Fruit fly (Drosophila melanogaster) whole organism, embryonic: ENCODE results near the gene schlank.

Experiments used
- Atf3 ChIP-seq: fragments of 200-800 bp; sonication (Bioruptor generic); optimal IDR thresholded peaks from 3 replicates; lab custom pipeline; 2016; ENCODE audit warnings: missing biosample characterization, missing genetic modification characterization
- CG12155 ChIP-seq: fragments of 200-800 bp; sonication (Bioruptor generic); optimal IDR thresholded peaks from 3 replicates; lab custom pipeline; 2016; ENCODE audit warnings: missing biosample characterization, missing genetic modification characterization
- CG17186 ChIP-seq: fragments of 200-800 bp; sonication (Bioruptor generic); optimal IDR thresholded peaks from 3 replicates; lab custom pipeline; 2017; ENCODE audit warnings: missing biosample characterization, missing genetic modification reagents, missing genetic modification characterization
- CG17328 ChIP-seq: fragments of 200-800 bp; sonication (Bioruptor generic); IDR thresholded peaks from 2 replicates; pipeline ENCODE4 v1.3.6; 2022; ENCODE audit warnings: missing biosample characterization, missing genetic modification characterization
- CG18764 ChIP-seq: fragments of 200-800 bp; sonication (Bioruptor generic); optimal IDR thresholded peaks from 3 replicates; lab custom pipeline; 2016; ENCODE audit warnings: missing biosample characterization, missing genetic modification characterization
- CG2202 ChIP-seq: fragments of 200-800 bp; sonication (Bioruptor generic); optimal IDR thresholded peaks from 2 replicates; lab custom pipeline; 2018; ENCODE audit warnings: missing biosample characterization, mild to moderate bottlenecking, missing genetic modification characterization
- CG30020 ChIP-seq: fragments of 200-800 bp; optimal IDR thresholded peaks from 2 replicates; lab custom pipeline; 2019; ENCODE audit warnings: missing biosample characterization, mild to moderate bottlenecking, missing genetic modification characterization, moderate library complexity
- CG30431 ChIP-seq: fragments of 200-800 bp; sonication (Bioruptor generic); optimal IDR thresholded peaks from 2 replicates; lab custom pipeline; 2017; ENCODE audit warnings: missing biosample characterization, missing genetic modification characterization
- CG3407 ChIP-seq: fragments of 200-800 bp; sonication (Bioruptor generic); optimal IDR thresholded peaks from 2 replicates; lab custom pipeline; 2018; ENCODE audit warnings: missing biosample characterization, mild to moderate bottlenecking, missing genetic modification characterization
- CG3726 ChIP-seq: fragments of 200-800 bp; sonication (Bioruptor generic); IDR thresholded peaks from 3 replicates; pipeline ENCODE4, ENCODE4 v1.3.6; 2022; ENCODE audit warnings: missing biosample characterization, missing genetic modification characterization
- CG4328 ChIP-seq: fragments of 200-800 bp; sonication (Bioruptor generic); optimal IDR thresholded peaks from 3 replicates; lab custom pipeline; 2017; ENCODE audit warnings: missing biosample characterization, missing genetic modification reagents, missing genetic modification characterization
- CG6175 ChIP-seq: fragments of 200-800 bp; sonication (Bioruptor generic); IDR thresholded peaks from 3 replicates; pipeline ENCODE4 v1.3.6; 2022; ENCODE audit warnings: missing biosample characterization, missing genetic modification characterization
- CG7357 ChIP-seq: fragments of 200-800 bp; sonication (Bioruptor generic); IDR thresholded peaks from 3 replicates; pipeline ENCODE4 v1.3.6; 2022; ENCODE audit warnings: missing biosample characterization, missing genetic modification characterization
- CG9797 ChIP-seq: fragments of 200-800 bp; sonication (Bioruptor generic); optimal IDR thresholded peaks from 3 replicates; lab custom pipeline; 2018; ENCODE audit warnings: missing biosample characterization, mild to moderate bottlenecking, missing genetic modification characterization
- CrebB ChIP-seq: fragments of 200-800 bp; sonication (Bioruptor generic); optimal IDR thresholded peaks from 3 replicates; lab custom pipeline; 2018; ENCODE audit warnings: missing biosample characterization, mild to moderate bottlenecking, missing genetic modification characterization
- D19A ChIP-seq: fragments of 200-800 bp; optimal IDR thresholded peaks from 3 replicates; lab custom pipeline; 2019; ENCODE audit warnings: missing biosample characterization, mild to moderate bottlenecking, missing genetic modification characterization, moderate library complexity
- ERR ChIP-seq: fragments of 200-800 bp; sonication (Bioruptor generic); optimal IDR thresholded peaks from 2 replicates; lab custom pipeline; 2016; ENCODE audit warnings: missing biosample characterization, missing genetic modification characterization
- Fer1 ChIP-seq: fragments of 200-800 bp; sonication (Bioruptor generic); optimal IDR thresholded peaks from 2 replicates; lab custom pipeline; 2017; ENCODE audit warnings: missing biosample characterization, mild to moderate bottlenecking, missing genetic modification characterization
- HHEX ChIP-seq: fragments of 200-800 bp; sonication (Bioruptor generic); optimal IDR thresholded peaks from 3 replicates; lab custom pipeline; 2017; ENCODE audit warnings: missing biosample characterization, mild to moderate bottlenecking, missing genetic modification characterization, missing genetic modification reagents
- HLH3B ChIP-seq: fragments of 200-800 bp; sonication (Bioruptor generic); IDR thresholded peaks from 2 replicates; pipeline ENCODE4 v1.3.6; 2022; ENCODE audit warnings: missing biosample characterization, missing genetic modification characterization
- HLHmδ ChIP-seq: fragments of 200-800 bp; sonication (Bioruptor generic); optimal IDR thresholded peaks from 2 replicates; lab custom pipeline; 2018; ENCODE audit warnings: missing biosample characterization, mild to moderate bottlenecking, missing genetic modification characterization, moderate library complexity
- HmgZ ChIP-seq: fragments of 200-800 bp; sonication (Bioruptor generic); optimal IDR thresholded peaks from 2 replicates; lab custom pipeline; 2018; ENCODE audit warnings: missing biosample characterization, mild to moderate bottlenecking, missing genetic modification characterization
- Hr3 ChIP-seq: fragments of 200-800 bp; sonication (Bioruptor generic); optimal IDR thresholded peaks from 3 replicates; lab custom pipeline; 2016; ENCODE audit warnings: missing biosample characterization, missing genetic modification characterization
- Hr39 ChIP-seq: fragments of >200 bp; optimal IDR thresholded peaks from 2 replicates; lab custom pipeline; 2017
- MESR4 ChIP-seq: fragments of 200-800 bp; sonication (Bioruptor generic); optimal IDR thresholded peaks from 2 replicates; lab custom pipeline; 2018; ENCODE audit warnings: missing biosample characterization, mild to moderate bottlenecking, missing genetic modification characterization, moderate library complexity
- NFAT ChIP-seq: fragments of 200-800 bp; sonication (Bioruptor generic); IDR thresholded peaks from 2 replicates; pipeline ENCODE4 v1.3.6; 2022; ENCODE audit warnings: missing biosample characterization, missing genetic modification characterization
- Scr ChIP-seq: fragments of 200-800 bp; sonication (Bioruptor generic); IDR thresholded peaks from 2 replicates; pipeline ENCODE4 v1.3.6; 2022; ENCODE audit warnings: missing biosample characterization, missing genetic modification characterization; ENCODE audit not compliant: partially characterized antibody
- Sox100B ChIP-seq: fragments of 200-800 bp; sonication (Bioruptor generic); optimal IDR thresholded peaks from 3 replicates; lab custom pipeline; 2018; ENCODE audit warnings: missing biosample characterization, mild to moderate bottlenecking, missing genetic modification characterization
- Spps ChIP-seq: fragments of 200-800 bp; sonication (Bioruptor generic); optimal IDR thresholded peaks from 2 replicates; lab custom pipeline; 2018; ENCODE audit warnings: missing biosample characterization, mild to moderate bottlenecking, missing genetic modification characterization
- Xrp1 ChIP-seq: fragments of 200-800 bp; sonication (Bioruptor generic); IDR thresholded peaks from 2 replicates; pipeline ENCODE4 v1.3.6; 2022; ENCODE audit warnings: missing biosample characterization, missing genetic modification characterization
- cato ChIP-seq: fragments of 200-800 bp; sonication (Bioruptor generic); optimal IDR thresholded peaks from 2 replicates; lab custom pipeline; 2016; ENCODE audit warnings: missing biosample characterization, missing genetic modification characterization, borderline replicate concordance
- ci ChIP-seq: fragments of 200-800 bp; sonication (Bioruptor generic); IDR thresholded peaks from 3 replicates; pipeline ENCODE4 v1.3.6; 2022; ENCODE audit warnings: missing biosample characterization, missing genetic modification characterization
- ems ChIP-seq: fragments of 200-800 bp; sonication (Bioruptor generic); optimal IDR thresholded peaks from 3 replicates; lab custom pipeline; 2016; ENCODE audit warnings: missing biosample characterization, missing genetic modification characterization
- gcm ChIP-seq: fragments of 200-800 bp; sonication (Bioruptor generic); optimal IDR thresholded peaks from 2 replicates; lab custom pipeline; 2019; ENCODE audit warnings: missing biosample characterization, mild to moderate bottlenecking, missing genetic modification characterization, moderate library complexity
- her ChIP-seq: fragments of 200-800 bp; sonication (Bioruptor generic); optimal IDR thresholded peaks from 2 replicates; lab custom pipeline; 2016; ENCODE audit warnings: missing biosample characterization, missing genetic modification characterization
- jigr1 ChIP-seq: fragments of 200-800 bp; sonication (Bioruptor generic); IDR thresholded peaks from 3 replicates; pipeline ENCODE4 v1.3.6; 2022; ENCODE audit warnings: missing biosample characterization, missing genetic modification characterization
- kah ChIP-seq: fragments of 200-800 bp; sonication (Bioruptor generic); optimal IDR thresholded peaks from 2 replicates; lab custom pipeline; 2018; ENCODE audit warnings: missing biosample characterization, mild to moderate bottlenecking, missing genetic modification characterization
- knrl ChIP-seq: fragments of 200-800 bp; sonication (Bioruptor generic); IDR thresholded peaks from 3 replicates; pipeline ENCODE4 v1.3.6; 2022; ENCODE audit warnings: missing biosample characterization, missing genetic modification characterization; ENCODE audit not compliant: partially characterized antibody
- lilli ChIP-seq: fragments of 200-800 bp; sonication (Bioruptor generic); optimal IDR thresholded peaks from 3 replicates; lab custom pipeline; 2016; ENCODE audit warnings: missing biosample characterization, missing genetic modification characterization
- lmd ChIP-seq: fragments of 200-800 bp; sonication (Bioruptor generic); IDR thresholded peaks from 2 replicates; pipeline ENCODE4 v1.3.6; 2022; ENCODE audit warnings: missing biosample characterization, missing genetic modification characterization
- nmo ChIP-seq: fragments of 200-800 bp; sonication (Bioruptor generic); optimal IDR thresholded peaks from 2 replicates; lab custom pipeline; 2018; ENCODE audit warnings: missing biosample characterization, mild to moderate bottlenecking, missing genetic modification characterization, moderate library complexity
- oc ChIP-seq: fragments of 200-800 bp; sonication (Bioruptor generic); optimal IDR thresholded peaks from 2 replicates; lab custom pipeline; 2018; ENCODE audit warnings: missing biosample characterization, mild to moderate bottlenecking, missing genetic modification characterization, moderate library complexity
- onecut ChIP-seq: fragments of 200-800 bp; sonication (Bioruptor generic); IDR thresholded peaks from 2 replicates; pipeline ENCODE4 v1.3.6; 2022; ENCODE audit warnings: missing biosample characterization, missing genetic modification characterization
- pita ChIP-seq: fragments of 200-800 bp; sonication (Bioruptor generic); optimal IDR thresholded peaks from 2 replicates; lab custom pipeline; 2017; ENCODE audit warnings: missing biosample characterization, mild to moderate bottlenecking, missing genetic modification characterization
- pros ChIP-seq: fragments of 200-800 bp; sonication (Bioruptor generic); optimal IDR thresholded peaks from 3 replicates; lab custom pipeline; 2019; ENCODE audit warnings: missing biosample characterization, mild to moderate bottlenecking, missing genetic modification characterization, moderate library complexity
- ranshi ChIP-seq: fragments of 200-800 bp; sonication (Bioruptor generic); IDR thresholded peaks from 2 replicates; pipeline ENCODE4 v1.3.6; 2022; ENCODE audit warnings: missing biosample characterization, missing genetic modification characterization
- rib ChIP-seq: fragments of 200-800 bp; sonication (Bioruptor generic); IDR thresholded peaks from 2 replicates; pipeline ENCODE4 v1.3.6; 2022; ENCODE audit warnings: missing biosample characterization, missing genetic modification characterization
- sisA ChIP-seq: fragments of 200-800 bp; sonication (Bioruptor generic); IDR thresholded peaks from 2 replicates; pipeline ENCODE4 v1.3.6; 2022; ENCODE audit warnings: missing biosample characterization, missing genetic modification characterization
- stc ChIP-seq: fragments of 200-800 bp; sonication (Bioruptor generic); IDR thresholded peaks from 2 replicates; pipeline ENCODE4 v1.3.6; 2022; ENCODE audit warnings: missing biosample characterization, missing genetic modification characterization
- trh ChIP-seq: fragments of 200-800 bp; sonication (Bioruptor generic); optimal IDR thresholded peaks from 2 replicates; lab custom pipeline; 2016; ENCODE audit warnings: missing biosample characterization, missing genetic modification characterization
- wek ChIP-seq: fragments of 200-800 bp; sonication (Bioruptor generic); optimal IDR thresholded peaks from 3 replicates; lab custom pipeline; 2018; ENCODE audit warnings: missing biosample characterization, mild to moderate bottlenecking, missing genetic modification characterization, moderate library complexity
- zf30C ChIP-seq: fragments of 200-800 bp; sonication (Bioruptor generic); optimal IDR thresholded peaks from 3 replicates; lab custom pipeline; 2018; ENCODE audit warnings: missing biosample characterization, mild to moderate bottlenecking, missing genetic modification characterization

schlank gene

dm6 chrX:6310408-6310807 lies 43.4 kb upstream of the schlank start (continued):
- TF ChIP-seq kah (no peak), CG12155 (no peak), CG4328 (GFP tag; lab: Kevin White, UChicago) (no peak), Atf3 (GFP tag; lab: Kevin White, UChicago) (peak; percentile 19), CG3726 (GFP tag; lab: Robert Waterston, UW) (no peak), CG9797 (GFP tag; lab: Kevin White, UChicago) (no peak), HLH3B (GFP tag; lab: Robert Waterston, UW) (0 out of 2 replicates have a peak, but pooled peaks have one; percentile 31), Sox100B (GFP tag; lab: Kevin White, UChicago) (no peak), knrl (GFP tag; lab: Robert Waterston, UW) (no peak), zf30C (GFP tag; lab: Kevin White, UChicago) (no peak), Fer1 (GFP tag; lab: Kevin White, UChicago) (peak; percentile 22), pita (GFP tag; lab: Kevin White, UChicago) (no peak), CG30431 (GFP tag; lab: Kevin White, UChicago) (no peak), ranshi (GFP tag; lab: Robert Waterston, UW) (no peak; the same call in 1 of the 2 replicates), oc (tag; lab: Kevin White, UChicago) (peak; percentile 2), CG2202 (tag; lab: Kevin White, UChicago) (no peak), lilli (no peak), ERR (no peak), pros (GFP tag; lab: Kevin White, UChicago) (no peak), sisA (GFP tag; lab: Robert Waterston, UW) (peak; percentile 48), onecut (GFP tag; lab: Robert Waterston, UW) (no peak), ci (GFP tag; lab: Robert Waterston, UW) (peak; percentile 59; the same call in 2 of the 3 replicates), CG18764 (no peak), HmgZ (tag; lab: Kevin White, UChicago) (no peak), MESR4 (GFP tag; lab: Kevin White, UChicago) (no peak), CG17328 (GFP tag; lab: Robert Waterston, UW) (peak; percentile 32; the same call in 1 of the 2 replicates), gcm (no peak), Scr (GFP tag; lab: Robert Waterston, UW) (no peak), NFAT (GFP tag; lab: Robert Waterston, UW) (no peak), jigr1 (GFP tag; lab: Robert Waterston, UW) (no peak), Spps (tag; lab: Kevin White, UChicago) (no peak), CG30020 (tag; lab: Kevin White, UChicago) (no peak), stc (GFP tag; lab: Robert Waterston, UW) (no peak), Hr3 (GFP tag; lab: Kevin White, UChicago) (no peak), wek (GFP tag; lab: Kevin White, UChicago) (no peak), ems (GFP tag; lab: Kevin White, UChicago) (no peak), CG3407 (GFP tag; lab: Kevin White, UChicago) (no peak), trh (GFP tag; lab: Kevin White, UChicago) (no peak), CG17186 (GFP tag; lab: Kevin White, UChicago) (no peak), HHEX (GFP tag; lab: Kevin White, UChicago) (no peak), D19A (tag; lab: Kevin White, UChicago) (no peak), lmd (no peak), cato (GFP tag; lab: Kevin White, UChicago) (no peak), CrebB (tag; lab: Kevin White, UChicago) (no peak), nmo (GFP tag; lab: Kevin White, UChicago) (peak; percentile 19), Xrp1 (GFP tag; lab: Robert Waterston, UW) (0 out of 2 replicates have a peak, but pooled peaks have one; percentile 21), HLHmδ (GFP tag; lab: Kevin White, UChicago) (no peak), her (no peak), Hr39 (lab: Kevin White, UChicago) (no peak), CG6175 (no peak), CG7357 (GFP tag; lab: Robert Waterston, UW) (0 out of 3 replicates have a peak, but pooled peaks have one; percentile 12), rib (GFP tag; lab: Robert Waterston, UW) (no peak)
